Worm (Caenorhabditis elegans): ENCODE data around the gene tsp-13.

Gene tsp-13

DNA sequence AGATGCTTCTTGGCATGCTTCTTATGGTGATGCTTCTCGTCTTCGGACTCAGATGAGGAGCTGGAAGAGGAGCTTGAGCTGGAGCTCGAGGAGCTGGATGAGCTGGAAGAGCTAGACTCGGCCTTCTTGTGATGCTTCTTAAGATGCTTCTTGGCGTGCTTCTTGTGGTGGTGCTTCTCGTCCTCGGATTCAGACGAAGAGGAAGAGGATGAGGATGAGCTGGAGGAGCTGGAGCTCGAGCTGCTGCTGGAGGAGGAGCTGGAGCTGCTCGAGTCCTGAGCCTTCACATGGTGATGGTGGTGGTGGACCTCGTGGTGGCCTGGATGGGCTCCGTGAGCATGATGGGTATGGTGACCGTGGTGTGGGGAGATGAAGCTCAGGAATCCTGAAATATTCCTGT is 48.9 kb downstream of the tsp-13 start:
- TF ChIP-seq mep-1 (tag; optimal IDR thresholded peaks at IDR 0.05) (no peak), F16B12.6 (tag; optimal IDR thresholded peaks at IDR 0.05) (no peak), ztf-4 (tag; optimal IDR thresholded peaks at IDR 0.05) (no peak), blmp-1 (tag; optimal IDR thresholded peaks at IDR 0.05) (no peak), nhr-84 (tag; optimal IDR thresholded peaks at IDR 0.05) (no peak), fkh-10 (GFP tag; optimal IDR thresholded peaks at IDR 0.05) (no peak), nhr-20 (tag; optimal IDR thresholded peaks at IDR 0.05) (no peak), snu-23 (GFP tag; optimal IDR thresholded peaks at IDR 0.05) (no peak), skn-1 (tag; optimal IDR thresholded peaks at IDR 0.05) (no peak), nhr-19 (GFP tag; conservative IDR thresholded peaks at IDR 0.05) (no peak), efl-3 (GFP tag; optimal IDR thresholded peaks at IDR 0.05) (no peak), lin-14 (GFP tag; optimal IDR thresholded peaks at IDR 0.05) (no peak), sptf-1 (tag; optimal IDR thresholded peaks at IDR 0.05) (no peak), C34B4.2 (tag; optimal IDR thresholded peaks at IDR 0.05) (no peak), pag-3 (tag; optimal IDR thresholded peaks at IDR 0.05; ENCODE audit: borderline replicate concordance, insufficient read depth) (no peak), unc-98 (GFP tag; IDR thresholded peaks at IDR 0.05) (no peak), alr-1 (tag; optimal IDR thresholded peaks at IDR 0.05; ENCODE audit: borderline replicate concordance) (no peak), lin-39 (tag; optimal IDR thresholded peaks at IDR 0.05) (no peak), zip-4 (GFP tag; optimal IDR thresholded peaks at IDR 0.05) (no peak), dsc-1 (tag; optimal IDR thresholded peaks at IDR 0.05) (no peak)

DNA sequence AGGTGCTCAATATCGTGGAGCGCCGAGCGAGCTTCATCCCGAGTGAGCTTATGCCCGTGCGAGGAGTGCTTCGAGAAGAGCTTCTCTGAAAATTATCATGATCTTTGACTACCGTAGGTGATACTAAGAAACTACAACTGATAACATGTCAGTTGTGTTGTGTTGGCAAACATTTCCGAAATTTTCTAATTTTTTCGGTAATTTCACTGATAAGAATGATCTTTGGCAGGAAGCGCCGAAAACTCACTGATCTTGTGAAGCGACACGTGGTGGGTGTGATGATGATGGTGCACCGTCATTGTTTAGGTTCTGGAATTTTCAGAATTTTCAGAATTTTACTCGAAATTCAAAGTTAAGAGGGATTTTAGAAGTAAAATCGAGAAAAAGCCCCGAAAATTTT is 49.4 kb downstream of the tsp-13 start, which contains the start of gene Y39B6A.1:
Gene Y39B6A.1, minus strand, starts transcription at position 309 of the 400 bp plus-strand sequence.
- peak; percentile 76 for TF ChIP-seq elt-2 (tag; optimal IDR thresholded peaks at IDR 0.05)
- TF ChIP-seq lin-35 (GFP tag; optimal IDR thresholded peaks at IDR 0.05): peak in 1 of 2 experiments; percentile 3
- no peak for TF ChIP-seq C04F5.9 (tag; optimal IDR thresholded peaks at IDR 0.05)

DNA sequence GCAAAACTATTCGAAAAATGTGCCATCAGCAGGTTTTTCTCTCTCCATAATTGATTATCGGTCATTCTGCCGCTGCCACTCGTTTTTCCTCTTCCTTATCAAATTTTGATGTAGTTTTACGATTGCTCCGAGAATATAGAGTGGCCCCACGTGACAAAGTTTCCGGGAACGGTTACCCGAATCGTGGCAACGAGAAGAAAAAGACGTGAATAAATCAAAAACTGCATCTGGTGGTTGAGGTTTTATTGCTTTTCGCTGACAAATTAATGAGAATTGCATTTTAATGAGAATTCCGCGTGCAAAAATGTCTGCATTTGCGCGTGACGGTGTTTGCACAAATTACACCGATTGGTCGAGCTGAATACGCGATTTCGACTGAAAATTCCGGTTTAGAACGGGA is 51.5 kb downstream of the tsp-13 start:
- TF ChIP-seq nhr-20 (tag; optimal IDR thresholded peaks at IDR 0.05) (peak; percentile 19), ets-5 (GFP tag; IDR thresholded peaks at IDR 0.05) (no peak), F16B12.6 (tag; optimal IDR thresholded peaks at IDR 0.05) (peak; percentile 12), efl-1 (optimal IDR thresholded peaks at IDR 0.05) (no peak), efl-1 (GFP tag; optimal IDR thresholded peaks at IDR 0.05 in 1 of 2) (peak in 1 of 2 experiments; percentile 52), pax-3 (tag; optimal IDR thresholded peaks at IDR 0.05) (no peak), ceh-90 (tag; optimal IDR thresholded peaks at IDR 0.05) (no peak), lin-14 (GFP tag; optimal IDR thresholded peaks at IDR 0.05) (peak; percentile 10), mep-1 (tag; optimal IDR thresholded peaks at IDR 0.05) (no peak), lin-35 (GFP tag; optimal IDR thresholded peaks at IDR 0.05) (peak in 1 of 2 experiments; percentile 2), lir-3 (tag; optimal IDR thresholded peaks at IDR 0.05; ENCODE audit: poor library complexity) (no peak), fkh-4 (tag; optimal IDR thresholded peaks at IDR 0.05; ENCODE audit: borderline replicate concordance) (no peak), elt-2 (tag; optimal IDR thresholded peaks at IDR 0.05) (peak; percentile 90), egl-27 (tag; optimal IDR thresholded peaks at IDR 0.05) (no peak), nhr-71 (tag; optimal IDR thresholded peaks at IDR 0.05) (no peak)

DNA sequence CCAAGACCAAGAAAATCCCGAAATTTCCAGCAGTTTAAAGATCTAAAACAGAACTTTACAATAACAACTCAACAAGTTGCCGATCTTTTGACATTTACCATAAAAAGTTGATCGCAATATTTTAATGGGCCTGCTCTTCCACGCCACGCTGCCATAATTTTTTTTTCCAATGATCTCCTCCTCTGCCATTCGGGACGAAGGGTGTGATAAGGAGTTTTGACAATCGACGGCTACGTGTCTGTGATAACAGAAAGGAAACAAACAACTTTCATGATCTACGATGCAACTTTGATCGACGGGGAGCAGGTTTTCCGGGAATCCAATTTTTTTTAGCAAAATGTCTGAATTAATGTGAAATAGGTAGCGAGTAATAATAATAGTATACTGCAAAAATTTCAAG is 53.0 kb downstream of the tsp-13 start:
- TF ChIP-seq elt-2 (tag; optimal IDR thresholded peaks at IDR 0.05) (peak; percentile 70), unc-98 (GFP tag; IDR thresholded peaks at IDR 0.05) (no peak), lin-35 (GFP tag; optimal IDR thresholded peaks at IDR 0.05) (peak in 1 of 2 experiments; percentile 38)

Data from whole organism, L1 larva.